Worm (Caenorhabditis elegans) whole organism, L3 larva: ENCODE results near the gene sft-1.

Experiments used
- aly-2 ChIP-seq: fragments of 150-350 bp; optimal IDR thresholded peaks from 2 replicates; lab custom pipeline; 2014; ENCODE audit warnings: missing biosample characterization, missing genetic modification characterization
- daf-12 ChIP-seq: fragments of 150-350 bp; optimal IDR thresholded peaks from 2 replicates; lab custom pipeline; 2014; ENCODE audit warnings: missing biosample characterization, missing genetic modification reagents, missing genetic modification characterization
- egl-27 ChIP-seq: sonication (generic microtip); optimal IDR thresholded peaks from 4 replicates; lab custom pipeline; 2017; ENCODE audit warnings: missing biosample characterization, missing genetic modification reagents, missing genetic modification characterization
- fkh-10 ChIP-seq: sonication (generic microtip); optimal IDR thresholded peaks from 2 replicates; lab custom pipeline; 2017; ENCODE audit warnings: missing biosample characterization, missing genetic modification reagents, missing genetic modification characterization
- lin-15B ChIP-seq: fragments of 150-350 bp; optimal IDR thresholded peaks from 2 replicates; lab custom pipeline; 2014; ENCODE audit warnings: missing biosample characterization, missing genetic modification characterization
- lin-39 ChIP-seq: fragments of 150-350 bp; optimal IDR thresholded peaks from 2 replicates; lab custom pipeline; 2018; ENCODE audit warnings: missing biosample characterization, missing genetic modification reagents, missing genetic modification characterization
- nhr-25 ChIP-seq: sonication (generic microtip); optimal IDR thresholded peaks from 2 replicates; lab custom pipeline; 2017; ENCODE audit warnings: missing biosample characterization, missing genetic modification characterization
- nhr-28 ChIP-seq: fragments of 150-350 bp; optimal IDR thresholded peaks from 2 replicates; lab custom pipeline; 2014; ENCODE audit warnings: missing biosample characterization, missing genetic modification characterization
- nhr-77 ChIP-seq: fragments of 150-350 bp; optimal IDR thresholded peaks from 2 replicates; lab custom pipeline; 2014; ENCODE audit warnings: missing biosample characterization, missing genetic modification characterization
- pqm-1 ChIP-seq: fragments of 150-350 bp; optimal IDR thresholded peaks from 2 replicates; lab custom pipeline; 2017; ENCODE audit warnings: missing biosample characterization, missing genetic modification characterization, inconsistent platforms
- snpc-4 ChIP-seq: fragments of 150-350 bp; optimal IDR thresholded peaks from 2 replicates; lab custom pipeline; 2014; ENCODE audit warnings: missing biosample characterization, missing genetic modification characterization
- unc-62 ChIP-seq: fragments of 150-350 bp; sonication (generic microtip); optimal IDR thresholded peaks from 4 replicates; lab custom pipeline; 2014; ENCODE audit warnings: missing biosample characterization, missing genetic modification reagents, missing genetic modification characterization

- TF ChIP-seq nhr-25 (tag; lab: Kevin White, UChicago) (no peak), nhr-28 (no peak), aly-2 (tag; lab: Kevin White, UChicago) (no peak), nhr-77 (no peak), fkh-10 (GFP tag; lab: Kevin White, UChicago) (no peak), lin-39 (tag; lab: Kevin White, UChicago) (no peak), unc-62 (GFP tag; lab: Kevin White, UChicago) (no peak), lin-15B (no peak), pqm-1 (no peak), snpc-4 (no peak), egl-27 (tag; lab: Kevin White, UChicago) (no peak), daf-12 (no peak)
Observed at ce11 chrIII:3063565-3063964, 22.9 kb upstream of the sft-1 start.
